Fruit fly (Drosophila melanogaster) whole organism: ENCODE measurements around the gene Pus1.

Experiments
- CG8478 ChIP-seq: fragments of >200 bp; optimal IDR thresholded peaks from 2 replicates; lab custom pipeline; 2018; ENCODE audit warnings: inconsistent platforms
- Dll ChIP-seq: fragments of >200 bp; optimal IDR thresholded peaks from 2 replicates; lab custom pipeline; 2017
- EcR ChIP-seq, 2 experiments: fragments of >200 bp; optimal IDR thresholded peaks; 2 replicates each; lab custom pipeline; 2017; ENCODE audit warnings: missing biosample characterization in 2 of 2, missing genetic modification characterization in 2 of 2, missing genetic modification reagents in 2 of 2
- pan ChIP-seq: fragments of >200 bp; optimal IDR thresholded peaks from 2 replicates; lab custom pipeline; 2017
- psq ChIP-seq: fragments of >200 bp; optimal IDR thresholded peaks from 2 replicates; lab custom pipeline; 2017
- usp ChIP-seq: fragments of >200 bp; optimal IDR thresholded peaks from 2 replicates; lab custom pipeline; 2017; ENCODE audit warnings: missing biosample characterization, missing genetic modification characterization, mixed read lengths

- TF ChIP-seq psq (lab: Kevin White, UChicago) = no peak
- TF ChIP-seq CG8478 (lab: Kevin White, UChicago) = no peak
- no peak for TF ChIP-seq Dll
- no peak for TF ChIP-seq pan (lab: Kevin White, UChicago)
- TF ChIP-seq EcR (GFP tag; optimal IDR thresholded peaks at IDR 0.05; lab: Kevin White, UChicago) = no peak
- no peak for TF ChIP-seq usp
These were observed 34.4 kb downstream of the Pus1 start for dm6 chr3R:20558106-20558489.
